Worm (Caenorhabditis elegans) whole organism, early embryonic: ENCODE results near the gene T20B3.1.

Experiments
- B0310.2 ChIP-seq: sonication (generic microtip); optimal IDR thresholded peaks from 2 replicates; lab custom pipeline; 2016; ENCODE audit warnings: mild to moderate bottlenecking, missing genetic modification characterization, missing compliant biosample characterization
- F13C5.2 ChIP-seq: sonication (generic microtip); optimal IDR thresholded peaks from 2 replicates; lab custom pipeline; 2017; ENCODE audit warnings: mild to moderate bottlenecking, missing genetic modification characterization, inconsistent platforms, missing compliant biosample characterization
- aly-1 ChIP-seq: sonication (generic microtip); optimal IDR thresholded peaks from 2 replicates; lab custom pipeline; 2016; ENCODE audit warnings: missing genetic modification characterization, missing compliant biosample characterization
- ama-1 ChIP-seq: fragments of 150-350 bp; optimal IDR thresholded peaks from 2 replicates; lab custom pipeline; 2014
- ceh-13 ChIP-seq: fragments of 200-800 bp; sonication (Bioruptor generic); optimal IDR thresholded peaks from 2 replicates; lab custom pipeline; 2018; ENCODE audit warnings: mild to moderate bottlenecking, missing genetic modification characterization, missing compliant biosample characterization
- ceh-36 ChIP-seq: sonication (generic microtip); optimal IDR thresholded peaks from 2 replicates; lab custom pipeline; 2016; ENCODE audit warnings: missing genetic modification characterization, inconsistent platforms, missing compliant biosample characterization
- ets-7 ChIP-seq: sonication (generic microtip); optimal IDR thresholded peaks from 2 replicates; lab custom pipeline; 2016; ENCODE audit warnings: missing genotype, missing genetic modification characterization, missing compliant biosample characterization
- flt-1 ChIP-seq: fragments of 200-800 bp; sonication (Bioruptor generic); IDR thresholded peaks from 2 replicates; pipeline ENCODE4 v1.3.6; 2022; ENCODE audit warnings: missing genetic modification characterization, missing compliant biosample characterization
- hmbx-1 ChIP-seq: sonication (generic microtip); optimal IDR thresholded peaks from 2 replicates; lab custom pipeline; 2016; ENCODE audit warnings: mild to moderate bottlenecking, missing genetic modification characterization, missing compliant biosample characterization
- hmg-4 ChIP-seq: fragments of 200-800 bp; sonication (Bioruptor generic); optimal IDR thresholded peaks from 2 replicates; lab custom pipeline; 2018; ENCODE audit warnings: mild to moderate bottlenecking, missing genetic modification characterization, missing compliant biosample characterization
- hnd-1 ChIP-seq: sonication (generic microtip); optimal IDR thresholded peaks from 2 replicates; lab custom pipeline; 2016; ENCODE audit warnings: missing genetic modification characterization, missing compliant biosample characterization
- pes-1 ChIP-seq: fragments of 200-800 bp; sonication (Bioruptor generic); IDR thresholded peaks from 2 replicates; pipeline ENCODE4 v1.3.6; 2022; ENCODE audit warnings: missing genetic modification reagents, missing genetic modification characterization, missing compliant biosample characterization
- scrt-1 ChIP-seq: fragments of 200-800 bp; sonication (Bioruptor generic); IDR thresholded peaks from 2 replicates; pipeline ENCODE4 v1.3.6; 2022; ENCODE audit warnings: missing genetic modification characterization, missing compliant biosample characterization
- sea-1 ChIP-seq: fragments of 200-800 bp; sonication (Bioruptor generic); conservative IDR thresholded peaks from 2 replicates; pipeline ENCODE4 v1.3.6; 2022; ENCODE audit warnings: missing genetic modification characterization, missing compliant biosample characterization
- tbx-11 ChIP-seq: fragments of 200-800 bp; sonication (Bioruptor generic); IDR thresholded peaks from 2 replicates; pipeline ENCODE4 v1.3.6; 2022; ENCODE audit warnings: missing genetic modification characterization, missing compliant biosample characterization
- tbx-37 ChIP-seq: fragments of 200-800 bp; sonication (Bioruptor generic); conservative IDR thresholded peaks from 2 replicates; pipeline ENCODE4 v1.3.6; 2022; ENCODE audit warnings: missing genetic modification reagents, missing genetic modification characterization, missing compliant biosample characterization
- tra-4 ChIP-seq: sonication (generic microtip); optimal IDR thresholded peaks from 2 replicates; lab custom pipeline; 2017; ENCODE audit warnings: missing genetic modification characterization, missing compliant biosample characterization

T20B3.1 gene

DNA sequence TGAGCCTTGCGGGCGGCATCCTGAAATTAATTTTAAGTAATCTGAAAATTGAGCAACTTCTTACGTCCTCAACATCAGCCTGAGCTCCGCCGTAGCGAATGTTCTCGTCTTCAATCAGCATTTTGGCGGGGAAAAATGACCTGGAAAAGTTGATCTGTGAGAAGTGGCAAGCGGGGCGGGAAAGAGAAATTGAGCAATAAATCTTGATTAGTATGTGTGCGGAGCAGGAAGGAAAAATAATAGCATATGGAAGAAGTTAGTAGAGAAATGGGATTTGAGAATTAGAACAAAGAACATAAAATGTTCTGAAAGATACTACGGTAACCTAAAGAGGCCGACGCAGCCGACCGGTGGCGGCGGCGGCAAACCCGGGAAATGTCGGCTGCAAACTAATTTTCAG is 19.6 kb downstream of the T20B3.1 start, which contains the start of gene tni-3:
tni-3 (minus strand) TSS at position 140 of the 400 bp plus-strand sequence.
- TF ChIP-seq ets-7 (tag; lab: Kevin White, UChicago): no peak
- no peak for TF ChIP-seq sea-1 (GFP tag; lab: Robert Waterston, UW)

ce11 chrV:16836100-16836499 is 20.7 kb downstream of the T20B3.1 start:
- TF ChIP-seq hnd-1 (tag; lab: Kevin White, UChicago) (no peak), ceh-13 (GFP tag; lab: Kevin White, UChicago) (no peak), tbx-11 (GFP tag; lab: Robert Waterston, UW) (no peak), tbx-37 (GFP tag; lab: Robert Waterston, UW) (no peak), tra-4 (tag; lab: Kevin White, UChicago) (no peak), aly-1 (tag; lab: Kevin White, UChicago) (no peak), scrt-1 (no peak), ceh-36 (tag; lab: Kevin White, UChicago) (no peak), hmg-4 (GFP tag; lab: Kevin White, UChicago) (no peak), F13C5.2 (tag; lab: Kevin White, UChicago) (no peak), hmbx-1 (no peak), ets-7 (tag; lab: Kevin White, UChicago) (no peak), B0310.2 (tag; lab: Kevin White, UChicago) (no peak), flt-1 (no peak), ama-1 (lab: Kevin White, UChicago) (no peak), sea-1 (GFP tag; lab: Robert Waterston, UW) (no peak), pes-1 (GFP tag; lab: Robert Waterston, UW) (no peak)

DNA sequence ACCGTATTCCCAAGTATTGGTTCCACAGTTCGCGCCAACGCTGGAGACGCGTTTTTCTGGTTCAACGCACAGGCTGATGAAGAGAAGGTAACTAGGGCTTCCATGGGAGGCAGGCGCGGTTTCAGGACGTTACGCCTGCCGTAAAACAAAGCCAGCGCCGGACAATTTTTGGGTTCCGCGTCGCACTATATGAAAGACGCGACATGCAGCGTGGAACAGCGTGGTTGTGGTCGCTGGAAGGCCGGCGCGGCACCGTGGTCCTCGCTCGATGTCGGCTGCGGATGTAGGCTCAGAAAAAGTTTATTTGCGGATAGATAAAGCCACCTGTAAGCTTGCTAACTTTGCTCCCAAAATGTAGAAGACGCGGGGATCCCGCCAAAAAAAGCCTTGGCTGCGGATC is 23.1 kb downstream of the T20B3.1 start:
- TF ChIP-seq tbx-11 (GFP tag; lab: Robert Waterston, UW) (no peak), sea-1 (GFP tag; lab: Robert Waterston, UW) (no peak), ceh-36 (tag; lab: Kevin White, UChicago) (no peak), hmbx-1 (no peak), scrt-1 (no peak), ama-1 (lab: Kevin White, UChicago) (no peak), F13C5.2 (tag; lab: Kevin White, UChicago) (no peak), hmg-4 (GFP tag; lab: Kevin White, UChicago) (no peak)

- no peak for TF ChIP-seq F13C5.2 (tag; lab: Kevin White, UChicago)
- no peak for TF ChIP-seq tra-4 (tag; lab: Kevin White, UChicago)
- no peak for TF ChIP-seq hmg-4 (GFP tag; lab: Kevin White, UChicago)
- no peak for TF ChIP-seq hmbx-1
- TF ChIP-seq pes-1 (GFP tag; lab: Robert Waterston, UW): no peak
- no peak for TF ChIP-seq ama-1 (lab: Kevin White, UChicago)
- TF ChIP-seq ceh-13 (GFP tag; lab: Kevin White, UChicago): no peak
- TF ChIP-seq scrt-1: no peak
- TF ChIP-seq ceh-36 (tag; lab: Kevin White, UChicago): no peak
- no peak for TF ChIP-seq aly-1 (tag; lab: Kevin White, UChicago)
- TF ChIP-seq flt-1: no peak
- no peak for TF ChIP-seq tbx-11 (GFP tag; lab: Robert Waterston, UW)
- TF ChIP-seq ets-7 (tag; lab: Kevin White, UChicago): no peak
- no peak for TF ChIP-seq tbx-37 (GFP tag; lab: Robert Waterston, UW)
- TF ChIP-seq sea-1 (GFP tag; lab: Robert Waterston, UW): no peak
These were observed 24.9 kb downstream of the T20B3.1 start for ce11 chrV:16840283-16840682.

- TF ChIP-seq sea-1 (GFP tag; lab: Robert Waterston, UW) (no peak), pes-1 (GFP tag; lab: Robert Waterston, UW) (no peak), tbx-11 (GFP tag; lab: Robert Waterston, UW) (no peak)
These were observed 25.6 kb downstream of the T20B3.1 start, which contains the start of gene clec-40 for ce11 chrV:16840961-16841360. Gene clec-40 (minus strand): TSS chrV:16841061.

ce11 chrV:16842941-16843340 is 27.6 kb downstream of the T20B3.1 start, which contains the start of gene clec-25:
Gene clec-25 (plus strand): TSS chrV:16843241.
- TF ChIP-seq ceh-13 (GFP tag; lab: Kevin White, UChicago): no peak
- TF ChIP-seq ama-1 (lab: Kevin White, UChicago): no peak
- TF ChIP-seq flt-1: no peak
- TF ChIP-seq scrt-1: no peak
- TF ChIP-seq sea-1 (GFP tag; lab: Robert Waterston, UW): no peak
- TF ChIP-seq hnd-1 (tag; lab: Kevin White, UChicago): no peak
- no peak for TF ChIP-seq hmbx-1
- TF ChIP-seq hmg-4 (GFP tag; lab: Kevin White, UChicago): no peak
- TF ChIP-seq tra-4 (tag; lab: Kevin White, UChicago): no peak
- no peak for TF ChIP-seq ets-7 (tag; lab: Kevin White, UChicago)
- no peak for TF ChIP-seq F13C5.2 (tag; lab: Kevin White, UChicago)

DNA sequence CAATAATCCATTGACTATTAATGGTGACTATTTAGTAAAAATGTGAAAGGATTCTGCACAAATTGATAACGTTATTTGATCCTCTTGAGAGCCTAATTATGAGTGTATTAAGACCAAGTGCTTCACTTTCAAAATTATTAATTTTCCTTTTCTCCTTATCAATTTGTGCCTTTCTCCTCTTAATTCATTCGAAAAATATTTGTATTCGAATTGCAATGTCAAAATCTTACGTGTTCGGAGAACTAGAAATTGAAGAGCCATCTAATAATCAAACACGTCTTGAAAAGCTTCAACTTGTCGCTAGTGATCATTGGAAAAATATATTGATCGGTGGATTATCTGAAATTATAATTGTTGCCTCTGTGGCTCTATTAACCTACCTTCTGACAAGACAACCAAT is 33.1 kb downstream of the T20B3.1 start, which contains the start of the genes clec-36 and clec-26:
clec-36 (minus strand) TSS at position 101 of the 400 bp plus-strand sequence.
clec-26 (plus strand) TSS at position 114 of the 400 bp plus-strand sequence.
- no peak for TF ChIP-seq scrt-1
- no peak for TF ChIP-seq pes-1 (GFP tag; lab: Robert Waterston, UW)
- no peak for TF ChIP-seq aly-1 (tag; lab: Kevin White, UChicago)
- TF ChIP-seq tra-4 (tag; lab: Kevin White, UChicago): no peak
- TF ChIP-seq ceh-36 (tag; lab: Kevin White, UChicago): no peak
- TF ChIP-seq ama-1 (lab: Kevin White, UChicago): no peak
- no peak for TF ChIP-seq ets-7 (tag; lab: Kevin White, UChicago)
- TF ChIP-seq flt-1: no peak
- no peak for TF ChIP-seq B0310.2 (tag; lab: Kevin White, UChicago)
- no peak for TF ChIP-seq hmbx-1
- TF ChIP-seq F13C5.2 (tag; lab: Kevin White, UChicago): no peak

ce11 chrV:16852002-16852401 is 36.6 kb downstream of the T20B3.1 start, which contains the start of gene clec-37:
Gene clec-37 (minus strand): TSS chrV:16852102.
- TF ChIP-seq pes-1 (GFP tag; lab: Robert Waterston, UW) (no peak), aly-1 (tag; lab: Kevin White, UChicago) (no peak), sea-1 (GFP tag; lab: Robert Waterston, UW) (no peak), tbx-37 (GFP tag; lab: Robert Waterston, UW) (no peak), scrt-1 (no peak), flt-1 (no peak), ets-7 (tag; lab: Kevin White, UChicago) (no peak), tbx-11 (GFP tag; lab: Robert Waterston, UW) (no peak), hmg-4 (GFP tag; lab: Kevin White, UChicago) (no peak)
